Fruit fly (Drosophila melanogaster) whole organism, wandering third instar larva: ENCODE measurements around the gene MetRS-m.
A peak's percentile ranks its signal among the peaks of the same experiment; 100 is the strongest.

Experiments
- Abd-B ChIP-seq: fragments of >200 bp; optimal IDR thresholded peaks from 2 replicates; lab custom pipeline; 2017; ENCODE audit warnings: missing biosample characterization, missing genetic modification characterization
- CG32264 ChIP-seq: fragments of 200-800 bp; sonication (Bioruptor generic); optimal IDR thresholded peaks from 2 replicates; lab custom pipeline; 2016; ENCODE audit warnings: missing biosample characterization, missing genetic modification characterization
- CG9705 ChIP-seq: fragments of 200-800 bp; sonication (Bioruptor generic); optimal IDR thresholded peaks from 2 replicates; lab custom pipeline; 2018; ENCODE audit warnings: missing biosample characterization, mild to moderate bottlenecking, missing genetic modification characterization
- CrebA ChIP-seq: fragments of 200-800 bp; sonication (Bioruptor generic); optimal IDR thresholded peaks from 2 replicates; lab custom pipeline; 2016; ENCODE audit warnings: missing biosample characterization, mild to moderate bottlenecking, missing genetic modification characterization, borderline replicate concordance
- Dfd ChIP-seq: fragments of >200 bp; optimal IDR thresholded peaks from 2 replicates; lab custom pipeline; 2017; ENCODE audit warnings: missing biosample characterization, missing genetic modification characterization
- Dif ChIP-seq: fragments of 200-275, 200-300 bp; sonication (Bioruptor generic); optimal IDR thresholded peaks from 2 replicates; lab custom pipeline; 2018; ENCODE audit warnings: missing biosample characterization, missing genetic modification characterization; ENCODE audit not compliant: partially characterized antibody
- GATAd ChIP-seq: sonication (Bioruptor generic); optimal IDR thresholded peaks from 2 replicates; lab custom pipeline; 2016; ENCODE audit warnings: missing biosample characterization, missing genetic modification characterization
- HLH106 ChIP-seq: fragments of 200-800 bp; optimal IDR thresholded peaks from 3 replicates; lab custom pipeline; 2019; ENCODE audit warnings: missing biosample characterization, mild to moderate bottlenecking, missing genetic modification characterization, moderate library complexity
- Hnf4 ChIP-seq: fragments of 200-800 bp; sonication (Bioruptor generic); optimal IDR thresholded peaks from 2 replicates; lab custom pipeline; 2016; ENCODE audit warnings: missing biosample characterization, mild to moderate bottlenecking, missing genetic modification characterization
- Hr78 ChIP-seq: fragments of >200 bp; optimal IDR thresholded peaks from 2 replicates; lab custom pipeline; 2017; ENCODE audit warnings: missing biosample characterization, missing genetic modification characterization
- Hr83 ChIP-seq: fragments of 200-300 bp; sonication (Bioruptor generic); optimal IDR thresholded peaks from 2 replicates; lab custom pipeline; 2016; ENCODE audit warnings: missing biosample characterization, mild to moderate bottlenecking, missing genetic modification characterization, moderate library complexity; ENCODE audit not compliant: poor library complexity, severe bottlenecking
- Jra ChIP-seq: sonication (Bioruptor generic); optimal IDR thresholded peaks from 2 replicates; lab custom pipeline; 2016; ENCODE audit warnings: missing biosample characterization, missing genetic modification characterization
- Mio ChIP-seq: sonication (Bioruptor generic); optimal IDR thresholded peaks from 2 replicates; lab custom pipeline; 2016; ENCODE audit warnings: missing biosample characterization, missing genetic modification characterization
- Myc ChIP-seq: fragments of >200 bp; optimal IDR thresholded peaks from 2 replicates; lab custom pipeline; 2017
- N ChIP-seq: fragments of >200 bp; optimal IDR thresholded peaks from 2 replicates; lab custom pipeline; 2018; ENCODE audit warnings: missing biosample characterization, missing external identifiers, missing genetic modification characterization
- OdsH ChIP-seq: fragments of 200-800 bp; sonication (Bioruptor generic); optimal IDR thresholded peaks from 2 replicates; lab custom pipeline; 2016; ENCODE audit warnings: missing biosample characterization, mild to moderate bottlenecking, missing genetic modification characterization
- Rel ChIP-seq, 2 experiments: fragments of 200-800 bp; sonication (Bioruptor generic) in 1 of 2; optimal IDR thresholded peaks; 2 replicates in 1 of 2; 3 replicates in 1 of 2; lab custom pipeline; 2016 to 2019; ENCODE audit warnings: mild to moderate bottlenecking in 2 of 2, missing biosample characterization in 2 of 2, missing genetic modification characterization in 2 of 2, moderate library complexity in 1 of 2
- Sp1 ChIP-seq: fragments of 200-800 bp; sonication (Bioruptor generic); optimal IDR thresholded peaks from 3 replicates; lab custom pipeline; 2019; ENCODE audit warnings: missing biosample characterization, mild to moderate bottlenecking, missing genetic modification characterization, moderate library complexity
- Vsx2 ChIP-seq: fragments of 200-300, 225-300 bp; sonication (Bioruptor generic); optimal IDR thresholded peaks from 2 replicates; lab custom pipeline; 2018; ENCODE audit warnings: missing biosample characterization, missing genetic modification characterization; ENCODE audit not compliant: partially characterized antibody
- br ChIP-seq: fragments of 200-800 bp; sonication (Bioruptor generic); optimal IDR thresholded peaks from 2 replicates; lab custom pipeline; 2016; ENCODE audit warnings: missing biosample characterization, missing genetic modification characterization
- brk ChIP-seq: fragments of 200-800 bp; sonication (Bioruptor generic); optimal IDR thresholded peaks from 2 replicates; lab custom pipeline; 2016; ENCODE audit warnings: missing biosample characterization, mild to moderate bottlenecking, missing genetic modification characterization
- dl ChIP-seq, 2 experiments: fragments of 175-275, 200-275 bp in 1 of 2; fragments of 200-275 bp in 1 of 2; sonication (Bioruptor generic); optimal IDR thresholded peaks; lab custom pipeline; 2018; ENCODE audit warnings: mild to moderate bottlenecking in 2 of 2, missing biosample characterization in 2 of 2, missing genetic modification characterization in 2 of 2, moderate library complexity in 2 of 2; ENCODE audit not compliant: partially characterized antibody in 2 of 2, insufficient read depth in 1 of 2
- dmrt93B ChIP-seq: fragments of 200-800 bp; sonication (Bioruptor generic); optimal IDR thresholded peaks from 2 replicates; lab custom pipeline; 2018; ENCODE audit warnings: missing biosample characterization, mild to moderate bottlenecking, missing genetic modification characterization
- dsf ChIP-seq: sonication (Bioruptor generic); optimal IDR thresholded peaks from 2 replicates; lab custom pipeline; 2016; ENCODE audit warnings: missing biosample characterization, missing genetic modification characterization, borderline replicate concordance
- ey ChIP-seq: fragments of 200-800 bp; sonication (Bioruptor generic); optimal IDR thresholded peaks from 2 replicates; lab custom pipeline; 2016; ENCODE audit warnings: missing biosample characterization, missing genetic modification characterization
- foxo ChIP-seq, 2 experiments: fragments of 200-800 bp; sonication (Bioruptor generic); optimal IDR thresholded peaks; 2 replicates in 1 of 2; 3 replicates in 1 of 2; lab custom pipeline; 2016 to 2017; ENCODE audit warnings: missing biosample characterization in 2 of 2, missing genetic modification characterization in 2 of 2
- fru ChIP-seq: fragments of 200-800 bp; sonication (Bioruptor generic); optimal IDR thresholded peaks from 3 replicates; lab custom pipeline; 2016; ENCODE audit warnings: missing biosample characterization, mild to moderate bottlenecking, missing genetic modification characterization
- h ChIP-seq: fragments of 200-800 bp; sonication (Bioruptor generic); optimal IDR thresholded peaks from 3 replicates; lab custom pipeline; 2016; ENCODE audit warnings: missing biosample characterization, mild to moderate bottlenecking, missing genetic modification characterization
- jim ChIP-seq: fragments of 175-275, 200-325 bp; sonication (Bioruptor generic); optimal IDR thresholded peaks from 2 replicates; lab custom pipeline; 2016; ENCODE audit warnings: missing biosample characterization, mild to moderate bottlenecking, missing genetic modification characterization
- lola ChIP-seq: fragments of >200 bp; optimal IDR thresholded peaks from 2 replicates; lab custom pipeline; 2017; ENCODE audit warnings: missing biosample characterization, missing genetic modification characterization
- pan ChIP-seq: fragments of >200 bp; optimal IDR thresholded peaks from 2 replicates; lab custom pipeline; 2017
- psq ChIP-seq: fragments of 200-800 bp; sonication (Bioruptor generic); optimal IDR thresholded peaks from 3 replicates; lab custom pipeline; 2017; ENCODE audit warnings: missing biosample characterization, mild to moderate bottlenecking, missing genetic modification characterization, moderate library complexity
- rgr ChIP-seq: fragments of 200-800 bp; sonication (Bioruptor generic); optimal IDR thresholded peaks from 3 replicates; lab custom pipeline; 2016; ENCODE audit warnings: missing biosample characterization, mild to moderate bottlenecking, missing genetic modification characterization
- sage ChIP-seq: fragments of 200-800 bp; sonication (Bioruptor generic); optimal IDR thresholded peaks from 2 replicates; lab custom pipeline; 2016; ENCODE audit warnings: missing biosample characterization, mild to moderate bottlenecking, missing genetic modification characterization
- sv ChIP-seq: fragments of 200-800 bp; sonication (Bioruptor generic); optimal IDR thresholded peaks from 3 replicates; lab custom pipeline; 2016; ENCODE audit warnings: missing biosample characterization, missing genetic modification characterization
- tai ChIP-seq: sonication (Bioruptor generic); optimal IDR thresholded peaks from 2 replicates; lab custom pipeline; 2016; ENCODE audit warnings: missing biosample characterization, missing genetic modification characterization
- usp ChIP-seq: fragments of >200 bp; optimal IDR thresholded peaks from 2 replicates; lab custom pipeline; 2017; ENCODE audit warnings: missing biosample characterization, missing genetic modification characterization
- woc ChIP-seq: sonication (Bioruptor generic); optimal IDR thresholded peaks from 2 replicates; lab custom pipeline; 2016; ENCODE audit warnings: missing biosample characterization, mild to moderate bottlenecking, missing genetic modification characterization

Gene MetRS-m

DNA sequence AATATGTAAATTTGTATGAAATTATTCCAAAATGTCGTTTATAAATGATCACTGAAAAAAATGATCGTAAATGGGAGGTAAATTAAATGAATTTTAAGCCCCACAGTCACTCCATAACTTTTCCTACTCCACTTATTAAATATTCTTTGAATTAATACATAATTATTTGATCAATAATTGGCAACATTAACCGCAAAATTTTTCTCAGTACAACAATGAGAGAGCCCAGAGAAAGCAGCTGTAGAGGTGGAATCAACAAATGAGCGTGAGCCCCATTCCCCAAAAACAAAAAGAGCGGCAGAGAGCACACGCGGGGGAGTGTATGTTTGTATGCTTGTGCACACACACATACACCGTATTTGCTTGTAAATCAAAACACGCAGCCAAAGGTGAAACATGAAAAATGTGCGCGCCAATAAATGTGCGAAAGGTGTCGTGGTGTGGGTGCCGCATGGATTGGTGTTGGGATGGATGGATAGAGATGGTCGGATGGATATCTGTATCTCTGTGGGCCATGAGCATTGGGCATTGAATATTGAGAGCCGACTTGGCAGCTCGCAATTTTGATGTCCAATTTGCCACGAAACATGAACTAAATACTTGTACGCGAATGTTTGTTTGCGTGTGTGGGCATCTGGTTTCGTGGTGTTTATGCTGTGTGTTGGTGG is 24.1 kb upstream of the MetRS-m start:
- peak; percentile 93 for TF ChIP-seq dsf (GFP tag; lab: Kevin White, UChicago)
- TF ChIP-seq dmrt93B (GFP tag; lab: Kevin White, UChicago) = peak; percentile 94
- TF ChIP-seq Myc = no peak
- TF ChIP-seq dl (GFP tag; optimal IDR thresholded peaks at IDR 0.05; lab: Kevin White, UChicago; ENCODE audit: insufficient read depth in 1 of 2, partially characterized antibody in 2 of 2) = peak; percentile 2 to 81
- peak; percentile 89 for TF ChIP-seq CG9705 (GFP tag; lab: Kevin White, UChicago)
- TF ChIP-seq fru (GFP tag; lab: Kevin White, UChicago) = peak; percentile 96
- peak; percentile 97 for TF ChIP-seq brk (GFP tag; lab: Kevin White, UChicago)
- peak; percentile 98 for TF ChIP-seq Sp1
- peak; percentile 93 for TF ChIP-seq sage (GFP tag; lab: Kevin White, UChicago)
- TF ChIP-seq Dif (GFP tag; lab: Kevin White, UChicago) = peak; percentile 72
- TF ChIP-seq sv (GFP tag; lab: Kevin White, UChicago) = peak; percentile 96
- TF ChIP-seq Hr78 = no peak
- no peak for TF ChIP-seq Abd-B (GFP tag; lab: Kevin White, UChicago)
- TF ChIP-seq HLH106 (tag; lab: Kevin White, UChicago) = peak; percentile 98
- peak; percentile 88 for TF ChIP-seq CG32264 (GFP tag; lab: Kevin White, UChicago)
- TF ChIP-seq Mio = peak; percentile 49
- peak; percentile 80 for TF ChIP-seq woc (GFP tag; lab: Kevin White, UChicago)
- no peak for TF ChIP-seq N
- TF ChIP-seq OdsH (GFP tag; lab: Kevin White, UChicago) = peak; percentile 99
- TF ChIP-seq foxo (GFP tag; optimal IDR thresholded peaks at IDR 0.05; lab: Kevin White, UChicago) = peak; percentile 57 to 98
- peak; percentile 98 for TF ChIP-seq rgr (GFP tag; lab: Kevin White, UChicago)
- no peak for TF ChIP-seq lola (GFP tag; lab: Kevin White, UChicago)
- peak; percentile 83 for TF ChIP-seq Dfd (GFP tag; lab: Kevin White, UChicago)
- peak; percentile 60 for TF ChIP-seq Hr83 (GFP tag; lab: Kevin White, UChicago)
- peak; percentile 96 for TF ChIP-seq ey
- TF ChIP-seq Jra (GFP tag; lab: Kevin White, UChicago) = peak; percentile 72
- peak; percentile 96 for TF ChIP-seq br (GFP tag; lab: Kevin White, UChicago)
- TF ChIP-seq Vsx2 (GFP tag; lab: Kevin White, UChicago) = peak; percentile 81
- TF ChIP-seq pan = no peak
- peak; percentile 4 for TF ChIP-seq CrebA
- TF ChIP-seq tai = peak; percentile 93
- TF ChIP-seq jim (GFP tag; lab: Kevin White, UChicago) = no peak
- peak; percentile 98 for TF ChIP-seq h (GFP tag; lab: Kevin White, UChicago)
- peak; percentile 96 for TF ChIP-seq psq
- TF ChIP-seq Rel (GFP tag; optimal IDR thresholded peaks at IDR 0.05; lab: Kevin White, UChicago) = peak; percentile 83
- peak; percentile 58 for TF ChIP-seq Rel (tag; optimal IDR thresholded peaks at IDR 0.05; lab: Kevin White, UChicago)
- peak; percentile 62 for TF ChIP-seq GATAd (GFP tag; lab: Kevin White, UChicago)
- no peak for TF ChIP-seq usp (GFP tag; lab: Kevin White, UChicago)
- peak; percentile 94 for TF ChIP-seq Hnf4 (GFP tag; lab: Kevin White, UChicago)

DNA sequence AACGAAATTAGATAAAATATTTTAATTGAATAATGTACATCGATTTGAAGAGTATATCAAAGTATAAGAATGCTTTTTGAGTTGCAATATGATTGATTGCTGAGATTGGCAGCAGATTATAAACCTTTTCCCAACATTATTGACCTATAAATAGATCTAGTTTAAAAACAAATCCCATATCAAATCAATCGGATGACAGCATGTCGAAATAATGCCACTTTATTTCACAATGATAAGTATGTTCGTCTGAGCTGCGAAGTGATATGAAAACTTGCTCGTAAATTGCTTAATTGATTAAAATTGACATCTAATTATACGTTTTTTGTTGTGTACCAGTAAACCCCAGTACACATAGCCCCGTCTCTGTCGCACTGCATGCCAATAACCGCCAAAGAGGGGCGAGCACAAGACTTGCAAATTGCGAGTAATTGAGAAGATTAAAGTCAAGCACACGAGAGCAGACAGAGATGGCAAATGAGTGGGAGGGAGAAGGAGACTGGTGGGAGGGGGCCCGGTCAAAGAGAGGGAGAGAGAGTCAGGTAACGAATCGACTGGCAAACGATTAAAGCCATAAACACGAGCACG is 23.3 kb upstream of the MetRS-m start:
- TF ChIP-seq dl (GFP tag; optimal IDR thresholded peaks at IDR 0.05; lab: Kevin White, UChicago; ENCODE audit: insufficient read depth in 1 of 2, partially characterized antibody in 2 of 2) (peak; percentile 73 to 88), pan (no peak), Hnf4 (GFP tag; lab: Kevin White, UChicago) (peak; percentile 39), HLH106 (tag; lab: Kevin White, UChicago) (peak; percentile 78), Hr78 (no peak), sage (GFP tag; lab: Kevin White, UChicago) (peak; percentile 11), usp (GFP tag; lab: Kevin White, UChicago) (no peak), OdsH (GFP tag; lab: Kevin White, UChicago) (peak; percentile 67), sv (GFP tag; lab: Kevin White, UChicago) (peak; percentile 49), Mio (peak; percentile 17), Dif (GFP tag; lab: Kevin White, UChicago) (peak; percentile 96), Myc (no peak), jim (GFP tag; lab: Kevin White, UChicago) (no peak), CG9705 (GFP tag; lab: Kevin White, UChicago) (no peak), ey (peak; percentile 86), brk (GFP tag; lab: Kevin White, UChicago) (no peak), dmrt93B (GFP tag; lab: Kevin White, UChicago) (peak; percentile 57), h (GFP tag; lab: Kevin White, UChicago) (peak; percentile 85), foxo (GFP tag; optimal IDR thresholded peaks at IDR 0.05; lab: Kevin White, UChicago) (peak in 1 of 2 experiments; percentile 65), Jra (GFP tag; lab: Kevin White, UChicago) (peak; percentile 3), Vsx2 (GFP tag; lab: Kevin White, UChicago) (peak; percentile 88), Hr83 (GFP tag; lab: Kevin White, UChicago) (peak; percentile 77), tai (peak; percentile 73), CG32264 (GFP tag; lab: Kevin White, UChicago) (no peak), Sp1 (peak; percentile 75), Rel (GFP tag; optimal IDR thresholded peaks at IDR 0.05; lab: Kevin White, UChicago) (no peak), Rel (tag; optimal IDR thresholded peaks at IDR 0.05; lab: Kevin White, UChicago) (peak; percentile 84), N (no peak), GATAd (GFP tag; lab: Kevin White, UChicago) (no peak), lola (GFP tag; lab: Kevin White, UChicago) (no peak), psq (peak; percentile 63), woc (GFP tag; lab: Kevin White, UChicago) (peak; percentile 59), Dfd (GFP tag; lab: Kevin White, UChicago) (no peak), Abd-B (GFP tag; lab: Kevin White, UChicago) (no peak), br (GFP tag; lab: Kevin White, UChicago) (peak; percentile 78), dsf (GFP tag; lab: Kevin White, UChicago) (peak; percentile 2), CrebA (no peak), fru (GFP tag; lab: Kevin White, UChicago) (peak; percentile 83), rgr (GFP tag; lab: Kevin White, UChicago) (peak; percentile 67)
